Fruit fly (Drosophila melanogaster): ENCODE results near the gene Cpr64Aa.

DNA sequence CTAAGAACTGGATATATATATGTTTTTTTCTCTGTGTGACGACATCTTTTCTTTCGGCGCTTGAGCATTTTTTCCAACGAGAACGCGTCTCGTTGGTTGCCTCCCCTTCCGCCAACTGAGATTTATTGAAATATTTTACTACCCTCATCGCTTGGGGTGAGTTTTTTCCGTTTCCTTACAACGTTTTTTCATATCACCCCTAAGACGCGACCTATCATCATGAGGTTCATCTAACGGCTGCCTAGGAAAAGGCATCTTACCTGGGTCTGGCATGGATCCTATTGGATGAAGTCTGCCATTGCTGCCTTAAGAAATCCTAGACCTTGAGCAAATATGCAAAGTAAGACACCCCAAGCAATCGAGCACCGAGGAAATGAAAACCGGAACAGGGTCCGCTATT lies 49.7 kb downstream of the Cpr64Aa start:
- TF ChIP-seq CTCF (optimal IDR thresholded peaks at IDR 0.05) (no peak), CG8478 (optimal IDR thresholded peaks at IDR 0.05) (no peak)

All from S2 (cell line).